Worm (Caenorhabditis elegans): Measurements from ENCODE around the gene Y69A2AR.31.

Y69A2AR.31 gene

ce11 chrIV:2708329-2708965, 44.6 kb upstream of the Y69A2AR.31 start (continued):
- TF ChIP-seq pha-4 (GFP tag; IDR thresholded peaks at IDR 0.05) (peak; percentile 46), pha-4 (tag; optimal IDR thresholded peaks at IDR 0.05) (no peak), F44E2.7 (GFP tag; IDR thresholded peaks at IDR 0.05) (no peak), F26F4.8 (GFP tag; conservative IDR thresholded peaks at IDR 0.05) (no peak), tag-97 (GFP tag; IDR thresholded peaks at IDR 0.05) (no peak), ztf-7 (tag; optimal IDR thresholded peaks at IDR 0.05) (no peak), ztf-11 (tag; optimal IDR thresholded peaks at IDR 0.05) (no peak), ctbp-1 (GFP tag; IDR thresholded peaks at IDR 0.05) (peak; percentile 68), lim-7 (GFP tag; IDR thresholded peaks at IDR 0.05) (0 out of 2 replicates have a peak, but pooled peaks have one; percentile 41), mdl-1 (tag; optimal IDR thresholded peaks at IDR 0.05) (peak; percentile 86 to 95), mdt-29 (GFP tag; IDR thresholded peaks at IDR 0.05) (no peak), nhr-11 (tag; optimal IDR thresholded peaks at IDR 0.05) (peak; percentile 40), jun-1 (tag; optimal IDR thresholded peaks at IDR 0.05) (peak; percentile 3), spr-1 (tag; optimal IDR thresholded peaks at IDR 0.05) (peak; percentile 83), Y75B8A.6 (GFP tag; IDR thresholded peaks at IDR 0.05) (no peak), unc-130 (GFP tag; optimal IDR thresholded peaks at IDR 0.05) (peak; percentile 50), mes-2 (tag; optimal IDR thresholded peaks at IDR 0.05; ENCODE audit: poor library complexity, severe bottlenecking) (peak; percentile 79), nhr-41 (GFP tag; IDR thresholded peaks at IDR 0.05) (no peak), egl-43 (GFP tag; IDR thresholded peaks at IDR 0.05) (peak; percentile 78), zfp-3 (GFP tag; conservative IDR thresholded peaks at IDR 0.05) (no peak), Y105C5A.15 (GFP tag; IDR thresholded peaks at IDR 0.05) (no peak), madf-9 (GFP tag; conservative IDR thresholded peaks at IDR 0.05) (no peak), pqm-1 (tag; optimal IDR thresholded peaks at IDR 0.05) (no peak), Y48G9A.11 (GFP tag; IDR thresholded peaks at IDR 0.05) (peak; percentile 53; the same call in 1 of the 2 replicates), zip-11 (GFP tag; IDR thresholded peaks at IDR 0.05) (no peak), hlh-11 (tag; optimal IDR thresholded peaks at IDR 0.05) (peak; percentile 99), php-3 (GFP tag; IDR thresholded peaks at IDR 0.05) (peak; percentile 54; the same call in 1 of the 2 replicates), lin-1 (GFP tag; IDR thresholded peaks at IDR 0.05) (peak; percentile 59; the same call in 1 of the 2 replicates), nhr-76 (tag; optimal IDR thresholded peaks at IDR 0.05) (no peak), ceh-82 (tag; optimal IDR thresholded peaks at IDR 0.05) (no peak), gei-8 (GFP tag; optimal IDR thresholded peaks at IDR 0.05) (no peak), ZK337.2 (GFP tag; IDR thresholded peaks at IDR 0.05) (peak; percentile 52; the same call in 1 of the 2 replicates), ZK546.5 (tag; optimal IDR thresholded peaks at IDR 0.05) (no peak), unc-62 (GFP tag; optimal IDR thresholded peaks at IDR 0.05 in 1 of 2) (peak in 1 of 2 experiments; percentile 64), unc-62 (tag; optimal IDR thresholded peaks at IDR 0.05) (no peak), rbr-2 (tag; optimal IDR thresholded peaks at IDR 0.05) (peak; percentile 77), mxl-3 (GFP tag; optimal IDR thresholded peaks at IDR 0.05) (peak; percentile 86), dpl-1 (GFP tag; optimal IDR thresholded peaks at IDR 0.05) (peak; percentile 59), arid-1 (GFP tag; conservative IDR thresholded peaks at IDR 0.05) (peak; percentile 48), skn-1 (tag; optimal IDR thresholded peaks at IDR 0.05) (no peak), fkh-10 (GFP tag; optimal IDR thresholded peaks at IDR 0.05) (peak; percentile 51), F37D6.2 (tag; optimal IDR thresholded peaks at IDR 0.05) (peak; percentile 60), nhr-102 (tag; optimal IDR thresholded peaks at IDR 0.05) (peak; percentile 53), hif-1 (tag; optimal IDR thresholded peaks at IDR 0.05) (peak; percentile 72 to 99), F49E8.2 (tag; optimal IDR thresholded peaks at IDR 0.05; ENCODE audit: borderline replicate concordance) (no peak), Y5F2A.4 (GFP tag; optimal IDR thresholded peaks at IDR 0.05) (no peak), hlh-30 (tag; optimal IDR thresholded peaks at IDR 0.05; ENCODE audit: insufficient read depth) (peak; percentile 100), dmd-8 (GFP tag; IDR thresholded peaks at IDR 0.05) (no peak), zag-1 (tag; optimal IDR thresholded peaks at IDR 0.05) (no peak), ceh-28 (tag; optimal IDR thresholded peaks at IDR 0.05) (peak; percentile 26), egl-27 (tag; optimal IDR thresholded peaks at IDR 0.05) (no peak)

Data from whole organism, L4 larva.